Worm (Caenorhabditis elegans) whole organism, L3 larva: ENCODE results near the gene fshr-1.

ENCODE experiments used
- aly-2 ChIP-seq: fragments of 150-350 bp; optimal IDR thresholded peaks from 2 replicates; lab custom pipeline; 2014; ENCODE audit warnings: missing biosample characterization, missing genetic modification characterization
- ama-1 ChIP-seq: fragments of 150-350 bp; optimal IDR thresholded peaks from 2 replicates; lab custom pipeline; 2018
- egl-27 ChIP-seq: sonication (generic microtip); optimal IDR thresholded peaks from 4 replicates; lab custom pipeline; 2017; ENCODE audit warnings: missing biosample characterization, missing genetic modification reagents, missing genetic modification characterization
- egl-5 ChIP-seq: fragments of 150-350 bp; optimal IDR thresholded peaks from 2 replicates; lab custom pipeline; 2017; ENCODE audit warnings: missing biosample characterization, missing genetic modification reagents, missing genetic modification characterization, inconsistent platforms
- elt-2 ChIP-seq: sonication (generic microtip); optimal IDR thresholded peaks from 2 replicates; lab custom pipeline; 2016; ENCODE audit warnings: missing genetic modification reagents, mild to moderate bottlenecking, missing genetic modification characterization, missing compliant biosample characterization
- nhr-11 ChIP-seq: fragments of 150-350 bp; optimal IDR thresholded peaks from 2 replicates; lab custom pipeline; 2014; ENCODE audit warnings: missing biosample characterization, missing genetic modification characterization
- nhr-12 ChIP-seq: fragments of 150-350 bp; optimal IDR thresholded peaks from 2 replicates; lab custom pipeline; 2014; ENCODE audit warnings: missing biosample characterization, missing genetic modification characterization
- nhr-25 ChIP-seq: sonication (generic microtip); optimal IDR thresholded peaks from 2 replicates; lab custom pipeline; 2017; ENCODE audit warnings: missing biosample characterization, missing genetic modification characterization
- nhr-28 ChIP-seq: fragments of 150-350 bp; optimal IDR thresholded peaks from 2 replicates; lab custom pipeline; 2014; ENCODE audit warnings: missing biosample characterization, missing genetic modification characterization
- pqm-1 ChIP-seq: fragments of 150-350 bp; optimal IDR thresholded peaks from 2 replicates; lab custom pipeline; 2017; ENCODE audit warnings: missing biosample characterization, missing genetic modification characterization, inconsistent platforms
- tbx-2 ChIP-seq: sonication (generic microtip); optimal IDR thresholded peaks from 2 replicates; lab custom pipeline; 2016; ENCODE audit warnings: mild to moderate bottlenecking, missing genetic modification characterization, missing compliant biosample characterization
- unc-62 ChIP-seq: fragments of 150-350 bp; sonication (generic microtip); optimal IDR thresholded peaks from 4 replicates; lab custom pipeline; 2014; ENCODE audit warnings: missing biosample characterization, missing genetic modification reagents, missing genetic modification characterization

- TF ChIP-seq egl-27 (tag; lab: Kevin White, UChicago), result no peak
- TF ChIP-seq nhr-28 (tag; lab: Kevin White, UChicago), result no peak
- no peak for TF ChIP-seq aly-2
- TF ChIP-seq elt-2 (tag; lab: Kevin White, UChicago), result no peak
- no peak for TF ChIP-seq pqm-1 (tag; lab: Kevin White, UChicago)
- TF ChIP-seq tbx-2 (tag; lab: Kevin White, UChicago), result no peak
- no peak for TF ChIP-seq nhr-25
- no peak for TF ChIP-seq nhr-11 (tag; lab: Kevin White, UChicago)
- TF ChIP-seq ama-1 (lab: Kevin White, UChicago), result no peak
- no peak for TF ChIP-seq nhr-12 (tag; lab: Kevin White, UChicago)
- no peak for TF ChIP-seq unc-62 (GFP tag; lab: Kevin White, UChicago)
- no peak for TF ChIP-seq egl-5 (tag; lab: Kevin White, UChicago)
These were observed 25.4 kb downstream of the fshr-1 start, which contains the start of gene mec-9 for ce11 chrV:9915021-9915420.
